Worm (Caenorhabditis elegans): Measurements from ENCODE around the gene F44B9.9.

ce11 chrIII:8069206-8069605, 38.3 kb upstream of the F44B9.9 start:
- no peak for TF ChIP-seq ama-1 (optimal IDR thresholded peaks at IDR 0.05)
- TF ChIP-seq hmbx-1 (tag; optimal IDR thresholded peaks at IDR 0.05) = no peak

Measured in whole organism, early embryonic.